Worm (Caenorhabditis elegans) whole organism, L4 larva: Measurements from ENCODE around the gene bath-10.
A peak's percentile ranks its signal among the peaks of the same experiment; 100 is the strongest.

Experiments
- D1046.2 ChIP-seq: fragments of 200-800 bp; sonication (Bioruptor generic); IDR thresholded peaks from 2 replicates; pipeline ENCODE4 v1.3.6; 2022; ENCODE audit warnings: missing genetic modification characterization, missing compliant biosample characterization
- F37D6.2 ChIP-seq: sonication (generic microtip); optimal IDR thresholded peaks from 2 replicates; lab custom pipeline; 2016; ENCODE audit warnings: mild to moderate bottlenecking, missing genetic modification characterization, missing compliant biosample characterization
- F44E2.7 ChIP-seq: fragments of 200-800 bp; sonication (Bioruptor generic); IDR thresholded peaks from 2 replicates; pipeline ENCODE4 v2.1.2; 2022; ENCODE audit warnings: missing genetic modification characterization, missing compliant biosample characterization
- F49E8.2 ChIP-seq: sonication (generic microtip); optimal IDR thresholded peaks from 2 replicates; lab custom pipeline; 2016; ENCODE audit warnings: missing compliant biosample characterization, mild to moderate bottlenecking, missing genetic modification characterization, borderline replicate concordance
- R02D3.7 ChIP-seq: fragments of 150-350 bp; sonication (generic microtip); optimal IDR thresholded peaks from 3 replicates; lab custom pipeline; 2014; ENCODE audit warnings: missing biosample characterization, missing genetic modification characterization
- T20F7.1 ChIP-seq: fragments of 200-800 bp; sonication (Bioruptor generic); optimal IDR thresholded peaks from 2 replicates; lab custom pipeline; 2018; ENCODE audit warnings: mild to moderate bottlenecking, missing genetic modification characterization, missing compliant biosample characterization
- T26A8.4 ChIP-seq: fragments of 200-800 bp; sonication (Bioruptor generic); IDR thresholded peaks from 2 replicates; pipeline ENCODE4 v1.3.6; 2022; ENCODE audit warnings: missing genetic modification characterization, missing compliant biosample characterization
- Y75B8A.6 ChIP-seq: fragments of 200-800 bp; sonication (Bioruptor generic); IDR thresholded peaks from 2 replicates; pipeline ENCODE4 v1.3.6; 2022; ENCODE audit warnings: missing genetic modification reagents, missing genetic modification characterization, missing compliant biosample characterization
- ama-1 ChIP-seq: fragments of 150-350 bp; optimal IDR thresholded peaks from 2 replicates; lab custom pipeline; 2014; ENCODE audit warnings: inconsistent platforms, mixed read lengths
- ceh-28 ChIP-seq: fragments of 150-350 bp; optimal IDR thresholded peaks from 2 replicates; lab custom pipeline; 2014; ENCODE audit warnings: missing biosample characterization, missing genetic modification reagents, missing genetic modification characterization
- ceh-32 ChIP-seq: sonication (generic microtip); optimal IDR thresholded peaks from 2 replicates; lab custom pipeline; 2016; ENCODE audit warnings: mild to moderate bottlenecking, missing genetic modification characterization, missing compliant biosample characterization; ENCODE audit not compliant: poor library complexity
- ceh-62 ChIP-seq: sonication (generic microtip); optimal IDR thresholded peaks from 2 replicates; lab custom pipeline; 2017; ENCODE audit warnings: missing biosample characterization, missing genetic modification characterization
- ces-1 ChIP-seq: fragments of 150-350 bp; sonication (generic microtip); optimal IDR thresholded peaks from 4 replicates; lab custom pipeline; 2014; ENCODE audit warnings: missing biosample characterization, missing genetic modification reagents, missing genetic modification characterization
- daf-16 ChIP-seq, 3 experiments: sonication (generic microtip); optimal IDR thresholded peaks; 2 replicates each; lab custom pipeline; 2016 to 2017; ENCODE audit warnings: missing genetic modification characterization in 3 of 3, missing genetic modification reagents in 3 of 3, mild to moderate bottlenecking in 2 of 3, missing compliant biosample characterization in 2 of 3, missing biosample characterization in 1 of 3, moderate library complexity in 1 of 3
- daf-8 ChIP-seq: fragments of 200-800 bp; sonication (Bioruptor generic); IDR thresholded peaks from 2 replicates; pipeline ENCODE4 v1.3.6; 2022; ENCODE audit warnings: missing genetic modification characterization, missing compliant biosample characterization
- dmd-9 ChIP-seq: fragments of 200-800 bp; sonication (Bioruptor generic); IDR thresholded peaks from 2 replicates; pipeline ENCODE4 v1.3.6; 2022; ENCODE audit warnings: missing genetic modification reagents, missing genetic modification characterization, missing compliant biosample characterization
- duxl-1 ChIP-seq: sonication (generic microtip); optimal IDR thresholded peaks from 2 replicates; lab custom pipeline; 2016; ENCODE audit warnings: mild to moderate bottlenecking, missing genetic modification characterization, moderate library complexity, missing compliant biosample characterization; ENCODE audit not compliant: poor library complexity
- hif-1 ChIP-seq, 2 experiments: sonication (generic microtip); optimal IDR thresholded peaks; 2 replicates each; lab custom pipeline; 2016 to 2017; ENCODE audit warnings: missing compliant biosample characterization in 2 of 2, missing genetic modification characterization in 2 of 2, missing genetic modification reagents in 2 of 2, missing genotype in 2 of 2, mild to moderate bottlenecking in 1 of 2
- hlh-11 ChIP-seq: fragments of 200-800 bp; sonication (Bioruptor generic); optimal IDR thresholded peaks from 2 replicates; lab custom pipeline; 2018; ENCODE audit warnings: mild to moderate bottlenecking, missing genetic modification characterization, missing compliant biosample characterization
- hlh-30 ChIP-seq: sonication (generic microtip); optimal IDR thresholded peaks from 2 replicates; lab custom pipeline; 2017; ENCODE audit warnings: antibody characterized with exemption, mild to moderate bottlenecking, missing genetic modification characterization, missing compliant biosample characterization; ENCODE audit not compliant: insufficient read depth
- hmg-1.1 ChIP-seq: fragments of 200-800 bp; sonication (Bioruptor generic); IDR thresholded peaks from 2 replicates; pipeline ENCODE4 v1.3.6; 2022; ENCODE audit warnings: missing genetic modification reagents, missing genetic modification characterization, missing compliant biosample characterization
- lim-7 ChIP-seq: fragments of 200-800 bp; sonication (Bioruptor generic); IDR thresholded peaks from 2 replicates; pipeline ENCODE4 v1.3.6; 2022; ENCODE audit warnings: missing genetic modification characterization, missing compliant biosample characterization
- lsy-2 ChIP-seq, 2 experiments: fragments of 150-350 bp in 1 of 2; sonication (generic microtip) in 1 of 2; optimal IDR thresholded peaks; 2 replicates each; lab custom pipeline; 2014 to 2017; ENCODE audit warnings: missing biosample characterization in 2 of 2, missing genetic modification characterization in 2 of 2
- mep-1 ChIP-seq: fragments of 150-350 bp; sonication (generic microtip); optimal IDR thresholded peaks from 3 replicates; lab custom pipeline; 2014; ENCODE audit warnings: missing biosample characterization, missing genetic modification characterization
- nhr-41 ChIP-seq: fragments of 200-800 bp; sonication (Bioruptor generic); IDR thresholded peaks from 2 replicates; pipeline ENCODE4 v1.3.6; 2022; ENCODE audit warnings: missing genetic modification reagents, missing genetic modification characterization, missing compliant biosample characterization
- nhr-42 ChIP-seq: fragments of 200-800 bp; sonication (Bioruptor generic); IDR thresholded peaks from 2 replicates; pipeline ENCODE4 v1.3.6; 2022; ENCODE audit warnings: missing genetic modification characterization, missing compliant biosample characterization
- nhr-48 ChIP-seq: sonication (generic microtip); optimal IDR thresholded peaks from 2 replicates; lab custom pipeline; 2016; ENCODE audit warnings: mild to moderate bottlenecking, missing genetic modification characterization, missing compliant biosample characterization
- php-3 ChIP-seq: fragments of 200-800 bp; sonication (Bioruptor generic); IDR thresholded peaks from 2 replicates; pipeline ENCODE4 v1.3.6; 2022; ENCODE audit warnings: missing genetic modification reagents, missing genetic modification characterization, missing compliant biosample characterization
- snpc-1.2 ChIP-seq: fragments of 200-800 bp; sonication (Bioruptor generic); IDR thresholded peaks from 2 replicates; pipeline ENCODE4 v1.3.6; 2022; ENCODE audit warnings: missing genetic modification reagents, missing genetic modification characterization, missing compliant biosample characterization
- snpc-4 ChIP-seq: fragments of 150-350 bp; optimal IDR thresholded peaks from 2 replicates; lab custom pipeline; 2014; ENCODE audit warnings: missing biosample characterization, missing genetic modification characterization
- spr-1 ChIP-seq: sonication (generic microtip); optimal IDR thresholded peaks from 2 replicates; lab custom pipeline; 2016; ENCODE audit warnings: mild to moderate bottlenecking, missing genetic modification characterization, missing compliant biosample characterization
- tag-97 ChIP-seq: fragments of 200-800 bp; sonication (Bioruptor generic); IDR thresholded peaks from 2 replicates; pipeline ENCODE4 v1.3.6; 2022; ENCODE audit warnings: missing genetic modification characterization, missing compliant biosample characterization
- unc-62 ChIP-seq, 3 experiments: fragments of 150-350 bp in 1 of 3; sonication (generic microtip); optimal IDR thresholded peaks in 2 of 3; peaks in 1 of 3; 1 replicate in 1 of 3; 2 replicates in 2 of 3; lab custom pipeline; 2014 to 2017; ENCODE audit warnings: missing biosample characterization in 3 of 3, missing genetic modification characterization in 3 of 3, missing genetic modification reagents in 3 of 3, missing genotype in 1 of 3
- ztf-11 ChIP-seq: fragments of 150-350 bp; optimal IDR thresholded peaks from 2 replicates; lab custom pipeline; 2014; ENCODE audit warnings: missing biosample characterization, missing genetic modification characterization

Gene bath-10

ce11 chrII:3375302-3375701 lies 423 bp downstream of the bath-10 start:
- TF ChIP-seq unc-62 (GFP tag; optimal IDR thresholded peaks at IDR 0.05 in 1 of 2; lab: Kevin White, UChicago) (peak in 1 of 2 experiments; percentile 92), unc-62 (tag; optimal IDR thresholded peaks at IDR 0.05; lab: Kevin White, UChicago) (no peak), R02D3.7 (tag; lab: Kevin White, UChicago) (no peak)
- TF ChIP-seq, all 104 proteins: peak for 1

DNA sequence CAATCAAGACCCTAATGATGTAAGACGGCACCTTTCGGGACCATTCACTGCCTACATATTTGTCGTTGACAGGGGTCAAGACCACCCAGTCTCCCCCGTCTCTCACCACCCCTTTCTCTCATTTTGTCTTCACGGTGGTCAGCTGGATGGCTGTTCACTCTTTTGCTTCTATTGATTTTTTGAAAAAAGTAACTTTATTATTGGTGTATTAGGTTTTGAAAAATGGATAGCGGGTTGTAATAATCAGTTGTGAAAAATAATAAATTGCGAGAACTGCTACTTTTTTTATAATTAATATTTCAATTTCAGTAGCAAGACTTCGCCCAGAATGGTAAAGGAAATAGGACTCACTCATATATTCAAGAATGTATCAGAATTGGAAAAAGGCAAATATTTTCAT lies 1.9 kb downstream of the bath-10 start, which contains the start of gene bath-9:
Gene bath-9, plus strand, starts transcription at position 301 of the 400 bp plus-strand sequence.
- TF ChIP-seq ces-1 (GFP tag; lab: Kevin White, UChicago) (no peak), daf-16 (GFP tag; optimal IDR thresholded peaks at IDR 0.05; lab: Kevin White, UChicago) (no peak), daf-16 (tag; optimal IDR thresholded peaks at IDR 0.05; lab: Kevin White, UChicago) (no peak), nhr-42 (no peak), D1046.2 (GFP tag; lab: Robert Waterston, UW) (no peak), hlh-30 (tag; lab: Kevin White, UChicago) (no peak), T26A8.4 (GFP tag; lab: Robert Waterston, UW) (no peak), lsy-2 (tag; optimal IDR thresholded peaks at IDR 0.05; lab: Kevin White, UChicago) (no peak), mep-1 (tag; lab: Kevin White, UChicago) (no peak), F44E2.7 (no peak), ceh-28 (tag; lab: Kevin White, UChicago) (no peak), ztf-11 (tag; lab: Kevin White, UChicago) (no peak), ceh-32 (no peak), nhr-41 (GFP tag; lab: Robert Waterston, UW) (no peak), nhr-48 (no peak)

ce11 chrII:3378275-3378674 lies 3.4 kb downstream of the bath-10 start, which contains the start of gene Y49F6C.2:
Gene Y49F6C.2, plus strand, starts transcription at chrII:3378575.
- TF ChIP-seq F37D6.2 (tag; lab: Kevin White, UChicago) (no peak), hmg-1.1 (GFP tag; lab: Robert Waterston, UW) (no peak), Y75B8A.6 (no peak), snpc-4 (tag; lab: Kevin White, UChicago) (no peak), unc-62 (GFP tag; optimal IDR thresholded peaks at IDR 0.05 in 1 of 2; lab: Kevin White, UChicago) (no peak), unc-62 (tag; optimal IDR thresholded peaks at IDR 0.05; lab: Kevin White, UChicago) (no peak), hlh-11 (no peak), dmd-9 (GFP tag; lab: Robert Waterston, UW) (no peak), ceh-62 (tag; lab: Kevin White, UChicago) (no peak)

- no peak for TF ChIP-seq F49E8.2
- TF ChIP-seq hlh-11: no peak
- TF ChIP-seq T20F7.1 (GFP tag; lab: Kevin White, UChicago): no peak
- no peak for TF ChIP-seq daf-8 (GFP tag; lab: Robert Waterston, UW)
- no peak for TF ChIP-seq daf-16 (GFP tag; optimal IDR thresholded peaks at IDR 0.05; lab: Kevin White, UChicago)
- no peak for TF ChIP-seq daf-16 (tag; optimal IDR thresholded peaks at IDR 0.05; lab: Kevin White, UChicago)
- no peak for TF ChIP-seq mep-1 (tag; lab: Kevin White, UChicago)
- no peak for TF ChIP-seq Y75B8A.6
- TF ChIP-seq nhr-41 (GFP tag; lab: Robert Waterston, UW): no peak
- no peak for TF ChIP-seq spr-1
- no peak for TF ChIP-seq tag-97 (GFP tag; lab: Robert Waterston, UW)
- no peak for TF ChIP-seq ama-1 (lab: Kevin White, UChicago)
- no peak for TF ChIP-seq hif-1 (tag; optimal IDR thresholded peaks at IDR 0.05; lab: Kevin White, UChicago)
- TF ChIP-seq php-3 (GFP tag; lab: Robert Waterston, UW): no peak
- no peak for TF ChIP-seq duxl-1 (tag; lab: Kevin White, UChicago)
- TF ChIP-seq snpc-1.2 (GFP tag; lab: Robert Waterston, UW): no peak
- TF ChIP-seq lim-7 (GFP tag; lab: Robert Waterston, UW): no peak
Measured at ce11 chrII:3381510-3381909, 6.6 kb downstream of the bath-10 start, which contains the start of gene T06D4.1. Gene T06D4.1, plus strand, starts transcription at chrII:3381830.
